Worm (Caenorhabditis elegans): ENCODE data around the gene C16C8.8.
"Not testable (repeated sequence)": the region's sequence is repeated elsewhere in the genome, so short reads cannot be mapped to it uniquely, and the experiment has no call there.

C16C8.8 gene

ce11 chrII:3452421-3452820, 9.1 kb downstream of the C16C8.8 start, which contains the start of gene C16C8.12:
TSS of gene C16C8.12 (plus strand) at chrII:3452721.
- TF ChIP-seq irx-1 (tag; optimal IDR thresholded peaks at IDR 0.05) (no peak), ceh-82 (tag; optimal IDR thresholded peaks at IDR 0.05) (no peak), jun-1 (tag; optimal IDR thresholded peaks at IDR 0.05) (no peak), snpc-4 (tag; optimal IDR thresholded peaks at IDR 0.05) (no peak), egl-13 (tag; optimal IDR thresholded peaks at IDR 0.05) (no peak), aha-1 (tag; optimal IDR thresholded peaks at IDR 0.05) (no peak)

DNA sequence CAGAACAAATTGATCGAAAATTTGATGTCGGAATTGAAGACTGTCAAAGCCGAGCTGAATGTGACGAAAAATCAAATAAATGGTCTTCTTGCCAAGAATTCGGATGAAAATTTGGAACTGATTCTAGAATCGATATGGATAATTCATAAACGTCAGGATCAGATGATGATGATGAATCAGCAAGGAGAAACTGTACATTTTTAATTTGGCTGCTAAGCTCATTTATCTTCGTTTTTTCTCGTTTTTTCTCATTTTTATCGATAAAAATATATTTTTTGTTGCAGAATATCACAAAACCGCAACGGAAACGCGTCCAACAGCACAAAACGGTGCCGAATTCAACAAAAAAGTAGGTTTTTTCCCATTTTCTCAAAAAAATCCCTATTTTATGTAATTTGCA, 12.0 kb downstream of the C16C8.8 start, which contains the start of gene C16C8.14:
C16C8.14 (plus strand) TSS at position 301 of the 400 bp plus-strand sequence.
- not testable (repeated sequence) for TF ChIP-seq alr-1 (tag; optimal IDR thresholded peaks at IDR 0.05; ENCODE audit: borderline replicate concordance); pqm-1 (tag; optimal IDR thresholded peaks at IDR 0.05); fos-1 (tag; optimal IDR thresholded peaks at IDR 0.05)

- no peak for TF ChIP-seq unc-130 (tag; optimal IDR thresholded peaks at IDR 0.05)
- no peak for TF ChIP-seq dpl-1 (GFP tag; optimal IDR thresholded peaks at IDR 0.05)
- TF ChIP-seq mep-1 (tag; optimal IDR thresholded peaks at IDR 0.05), result no peak
- TF ChIP-seq nhr-71 (tag; optimal IDR thresholded peaks at IDR 0.05), result no peak
- no peak for TF ChIP-seq blmp-1 (tag; optimal IDR thresholded peaks at IDR 0.05)
- TF ChIP-seq fkh-10 (GFP tag; optimal IDR thresholded peaks at IDR 0.05), result no peak
- no peak for TF ChIP-seq C16A3.4 (tag; optimal IDR thresholded peaks at IDR 0.05)
- TF ChIP-seq efl-1 (optimal IDR thresholded peaks at IDR 0.05), result no peak
- TF ChIP-seq efl-1 (GFP tag; optimal IDR thresholded peaks at IDR 0.05 in 1 of 2), result no peak
- TF ChIP-seq lsy-2 (tag; optimal IDR thresholded peaks at IDR 0.05), result no peak
- TF ChIP-seq nhr-76 (tag; optimal IDR thresholded peaks at IDR 0.05), result no peak
- TF ChIP-seq nhr-77 (tag; optimal IDR thresholded peaks at IDR 0.05), result no peak
- no peak for TF ChIP-seq pqm-1 (tag; optimal IDR thresholded peaks at IDR 0.05)
- TF ChIP-seq irx-1 (tag; optimal IDR thresholded peaks at IDR 0.05), result no peak
- TF ChIP-seq hpl-2 (GFP tag; optimal IDR thresholded peaks at IDR 0.05), result no peak
- TF ChIP-seq lin-39 (tag; optimal IDR thresholded peaks at IDR 0.05), result no peak
- no peak for TF ChIP-seq ceh-63 (GFP tag; optimal IDR thresholded peaks at IDR 0.05)
- TF ChIP-seq unc-98 (GFP tag; IDR thresholded peaks at IDR 0.05), result no peak
Observed at ce11 chrII:3448776-3449280, 12.7 kb downstream of the C16C8.8 start, which contains the start of gene C16C8.25. TSS of gene C16C8.25 (plus strand) at chrII:3449230.

ce11 chrII:3447906-3448305, 13.6 kb downstream of the C16C8.8 start, which contains the start of gene C16C8.21:
TSS of gene C16C8.21 (plus strand) at chrII:3448206.
- TF ChIP-seq snu-23 (GFP tag; optimal IDR thresholded peaks at IDR 0.05), result no peak
- no peak for TF ChIP-seq lin-35 (GFP tag; optimal IDR thresholded peaks at IDR 0.05)
- no peak for TF ChIP-seq ztf-4 (tag; optimal IDR thresholded peaks at IDR 0.05)
- no peak for TF ChIP-seq nhr-90 (tag; optimal IDR thresholded peaks at IDR 0.05; ENCODE audit: poor library complexity)
- TF ChIP-seq hlh-4 (tag; optimal IDR thresholded peaks at IDR 0.05), result no peak

ce11 chrII:3446647-3447046, 14.8 kb downstream of the C16C8.8 start, which contains the start of the genes C16C8.20 and gldi-6:
TSS of gene C16C8.20 (plus strand) at chrII:3446947.
TSS of gene gldi-6 (plus strand) at chrII:3446947.
- TF ChIP-seq nhr-28 (tag; optimal IDR thresholded peaks at IDR 0.05), result no peak
- TF ChIP-seq jun-1 (tag; optimal IDR thresholded peaks at IDR 0.05), result no peak
- TF ChIP-seq alr-1 (tag; optimal IDR thresholded peaks at IDR 0.05; ENCODE audit: borderline replicate concordance), result no peak
- no peak for TF ChIP-seq irx-1 (tag; optimal IDR thresholded peaks at IDR 0.05)
- no peak for TF ChIP-seq Y116A8C.19 (tag; optimal IDR thresholded peaks at IDR 0.05; ENCODE audit: borderline replicate concordance)
- TF ChIP-seq tlp-1 (tag; optimal IDR thresholded peaks at IDR 0.05), result no peak
- no peak for TF ChIP-seq aha-1 (tag; optimal IDR thresholded peaks at IDR 0.05)
- TF ChIP-seq tbx-2 (tag; optimal IDR thresholded peaks at IDR 0.05), result no peak
- no peak for TF ChIP-seq nhr-77 (tag; optimal IDR thresholded peaks at IDR 0.05)
- no peak for TF ChIP-seq C34B4.2 (tag; optimal IDR thresholded peaks at IDR 0.05)

Measured in whole organism, L1 larva.